Worm (Caenorhabditis elegans) whole organism, young adult: Measurements from ENCODE around the gene odr-7.

Experiments
- ama-1 ChIP-seq, 3 experiments: fragments of 150-350 bp in 1 of 3; sonication (generic microtip) in 2 of 3; optimal IDR thresholded peaks; 2 replicates each; lab custom pipeline; 2014 to 2018; ENCODE audit warnings: missing biosample characterization in 2 of 3, missing genetic modification characterization in 2 of 3, missing genetic modification reagents in 2 of 3
- cebp-1 ChIP-seq, 2 experiments: fragments of 200-800 bp in 1 of 2; sonication (Bioruptor generic) in 1 of 2; sonication (generic microtip) in 1 of 2; IDR thresholded peaks in 1 of 2; optimal IDR thresholded peaks in 1 of 2; 2 replicates each; pipeline versions ENCODE4 v1.3.6 to Lab custom; 2017 to 2022; ENCODE audit warnings: missing compliant biosample characterization in 2 of 2, missing genetic modification characterization in 2 of 2, mild to moderate bottlenecking in 1 of 2, missing genetic modification reagents in 1 of 2, moderate library complexity in 1 of 2
- egl-44 ChIP-seq: fragments of 200-800 bp; sonication (Bioruptor generic); IDR thresholded peaks from 2 replicates; pipeline ENCODE4 v1.3.6; 2022; ENCODE audit warnings: missing genetic modification reagents, missing genetic modification characterization, missing compliant biosample characterization
- madf-6 ChIP-seq: fragments of 200-800 bp; sonication (Bioruptor generic); IDR thresholded peaks from 2 replicates; pipeline ENCODE4 v1.3.6; 2022; ENCODE audit warnings: missing genetic modification reagents, missing genetic modification characterization, missing compliant biosample characterization
- nhr-80 ChIP-seq: sonication (generic microtip); optimal IDR thresholded peaks from 2 replicates; lab custom pipeline; 2016; ENCODE audit warnings: missing genetic modification characterization, missing compliant biosample characterization
- unc-62 ChIP-seq: fragments of 150-350 bp; optimal IDR thresholded peaks from 2 replicates; lab custom pipeline; 2014; ENCODE audit warnings: missing biosample characterization, missing genetic modification reagents, missing genetic modification characterization

DNA sequence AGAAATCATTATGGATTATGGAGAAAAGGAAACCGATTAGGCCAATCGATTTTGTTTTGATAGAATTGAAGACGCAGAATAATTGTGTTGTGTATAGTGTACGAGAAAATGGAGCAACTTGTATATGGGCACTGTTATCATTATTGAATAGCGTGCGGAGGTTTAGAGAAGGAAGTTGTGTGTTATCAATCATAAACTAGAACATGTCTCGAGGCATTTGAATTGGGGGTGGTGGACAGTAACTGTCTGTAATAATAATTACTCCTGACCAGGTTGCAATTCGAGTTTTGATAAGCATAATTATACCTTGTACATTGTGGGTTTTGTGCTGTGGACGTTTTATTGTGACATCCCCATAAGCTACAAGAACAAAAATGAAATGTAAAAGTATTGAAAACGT lies 5.3 kb upstream of the odr-7 start, which contains the start of gene cdf-2:
- TF ChIP-seq ama-1 (optimal IDR thresholded peaks at IDR 0.05; lab: Kevin White, UChicago) (no peak), ama-1 (GFP tag; optimal IDR thresholded peaks at IDR 0.05; lab: Kevin White, UChicago) (no peak), madf-6 (GFP tag; lab: Robert Waterston, UW) (no peak), egl-44 (no peak), unc-62 (GFP tag; lab: Kevin White, UChicago) (no peak), nhr-80 (tag; lab: Kevin White, UChicago) (peak; percentile 67), cebp-1 (GFP tag; IDR thresholded peaks at IDR 0.05; lab: Robert Waterston, UW) (no peak), cebp-1 (tag; optimal IDR thresholded peaks at IDR 0.05; lab: Kevin White, UChicago) (no peak)
